Fruit fly (Drosophila melanogaster): ENCODE measurements around the gene CG6441.
A peak's percentile ranks its signal among the peaks of the same experiment; 100 is the strongest.

The CG6441 gene

dm6 chr2L:7494341-7495293 is 20.1 kb downstream of the CG6441 start:
- TF ChIP-seq noc (tag; optimal IDR thresholded peaks at IDR 0.05), result peak; percentile 44

- no peak for TF ChIP-seq noc (tag; optimal IDR thresholded peaks at IDR 0.05)
These were observed 20.9 kb downstream of the CG6441 start for dm6 chr2L:7495294-7495986.

- TF ChIP-seq noc (tag; optimal IDR thresholded peaks at IDR 0.05), result peak; percentile 11
These were observed 21.5 kb downstream of the CG6441 start, which contains the start of gene Ziz for dm6 chr2L:7495987-7496503. Ziz (minus strand) TSS chr2L:7496307.

- no peak for TF ChIP-seq noc (tag; optimal IDR thresholded peaks at IDR 0.05)
These were observed 22.8 kb downstream of the CG6441 start, which contains the start of gene Obp28a for dm6 chr2L:7497265-7497664. Obp28a (minus strand) TSS chr2L:7497365.

dm6 chr2L:7498208-7498607 is 23.7 kb downstream of the CG6441 start:
- TF ChIP-seq noc (tag; optimal IDR thresholded peaks at IDR 0.05), result no peak

dm6 chr2L:7501743-7502142 is 27.2 kb downstream of the CG6441 start:
- no peak for TF ChIP-seq noc (tag; optimal IDR thresholded peaks at IDR 0.05)

- TF ChIP-seq noc (tag; optimal IDR thresholded peaks at IDR 0.05), result no peak
These were observed 29.2 kb downstream of the CG6441 start for dm6 chr2L:7503719-7504118.

- no peak for TF ChIP-seq noc (tag; optimal IDR thresholded peaks at IDR 0.05)
These were observed 30.0 kb downstream of the CG6441 start for dm6 chr2L:7504529-7504928.

- TF ChIP-seq noc (tag; optimal IDR thresholded peaks at IDR 0.05), result no peak
These were observed 31.5 kb downstream of the CG6441 start for dm6 chr2L:7505976-7506375.

dm6 chr2L:7507447-7507846 is 32.9 kb downstream of the CG6441 start:
- no peak for TF ChIP-seq noc (tag; optimal IDR thresholded peaks at IDR 0.05)

- no peak for TF ChIP-seq noc (tag; optimal IDR thresholded peaks at IDR 0.05)
These were observed 34.0 kb downstream of the CG6441 start for dm6 chr2L:7508463-7508862.

dm6 chr2L:7508867-7509266 is 34.4 kb downstream of the CG6441 start:
- no peak for TF ChIP-seq noc (tag; optimal IDR thresholded peaks at IDR 0.05)

- peak; percentile 16 for TF ChIP-seq noc (tag; optimal IDR thresholded peaks at IDR 0.05)
These were observed 38.4 kb downstream of the CG6441 start for dm6 chr2L:7512860-7513259.

dm6 chr2L:7513321-7514059 is 39.0 kb downstream of the CG6441 start:
- no peak for TF ChIP-seq noc (tag; optimal IDR thresholded peaks at IDR 0.05)

dm6 chr2L:7515396-7515795 is 40.9 kb downstream of the CG6441 start:
- TF ChIP-seq noc (tag; optimal IDR thresholded peaks at IDR 0.05), result no peak

dm6 chr2L:7518896-7519295 is 44.4 kb downstream of the CG6441 start:
- TF ChIP-seq noc (tag; optimal IDR thresholded peaks at IDR 0.05), result no peak
